Fruit fly (Drosophila melanogaster) whole organism, adult: ENCODE measurements around the gene Dhc62B.

Source experiments
- CG11617 ChIP-seq: fragments of 200-800 bp; sonication (Bioruptor generic); optimal IDR thresholded peaks from 2 replicates; lab custom pipeline; 2017; ENCODE audit warnings: mild to moderate bottlenecking, missing biosample characterization, missing genetic modification reagents, missing genetic modification characterization
- CG12768 ChIP-seq: fragments of 200-800 bp; sonication (Bioruptor generic); optimal IDR thresholded peaks from 2 replicates; lab custom pipeline; 2017; ENCODE audit warnings: missing biosample characterization, missing genetic modification characterization, mild to moderate bottlenecking, moderate library complexity, missing genetic modification reagents
- CG5204 ChIP-seq: fragments of 200-800 bp; sonication (Bioruptor generic); optimal IDR thresholded peaks from 2 replicates; lab custom pipeline; 2016; ENCODE audit warnings: missing biosample characterization, missing genetic modification characterization
- Hr96 ChIP-seq: fragments of 200-800 bp; sonication (Bioruptor generic); optimal IDR thresholded peaks from 2 replicates; lab custom pipeline; 2016; ENCODE audit warnings: missing biosample characterization, missing genetic modification characterization
- bab1 ChIP-seq: fragments of 200-800 bp; sonication (Bioruptor generic); optimal IDR thresholded peaks from 3 replicates; lab custom pipeline; 2019; ENCODE audit warnings: missing biosample characterization, mild to moderate bottlenecking, missing genetic modification characterization, moderate library complexity
- ovo ChIP-seq: fragments of 200-800 bp; sonication (Bioruptor generic); optimal IDR thresholded peaks from 2 replicates; lab custom pipeline; 2016; ENCODE audit warnings: missing biosample characterization, missing genetic modification characterization
- tj ChIP-seq: fragments of 200-800 bp; sonication (Bioruptor generic); optimal IDR thresholded peaks from 3 replicates; lab custom pipeline; 2017; ENCODE audit warnings: missing biosample characterization, mild to moderate bottlenecking, missing genetic modification characterization, moderate library complexity
- toe ChIP-seq: fragments of 200-800 bp; sonication (Bioruptor generic); optimal IDR thresholded peaks from 2 replicates; lab custom pipeline; 2016; ENCODE audit warnings: missing biosample characterization, missing genetic modification characterization

DNA sequence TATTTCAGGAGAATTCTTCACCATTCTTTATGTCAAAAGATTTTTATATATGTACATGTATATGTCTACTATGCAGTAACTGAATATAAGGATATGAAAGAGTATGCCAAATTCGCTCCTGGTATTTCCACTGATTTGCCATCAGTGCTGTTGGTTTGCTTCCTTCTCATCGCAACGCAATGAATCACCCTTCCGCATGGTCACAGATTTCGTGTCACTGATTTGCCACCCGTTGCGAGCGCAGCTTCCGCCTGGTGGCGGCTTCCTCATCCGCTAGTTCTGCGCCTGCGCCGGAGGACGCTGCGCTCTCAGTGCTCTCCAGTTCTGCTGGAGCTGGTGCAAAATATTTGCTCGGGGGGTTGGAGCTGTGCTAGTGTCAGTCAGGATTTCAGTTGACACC is 23.3 kb downstream of the Dhc62B start:
- TF ChIP-seq CG11617 (GFP tag; lab: Kevin White, UChicago) (no peak), CG5204 (GFP tag; lab: Kevin White, UChicago) (no peak), CG12768 (GFP tag; lab: Kevin White, UChicago) (no peak), bab1 (GFP tag; lab: Kevin White, UChicago) (no peak), tj (GFP tag; lab: Kevin White, UChicago) (no peak), toe (no peak), ovo (GFP tag; lab: Kevin White, UChicago) (no peak), Hr96 (GFP tag; lab: Kevin White, UChicago) (no peak)
